Worm (Caenorhabditis elegans): Measurements from ENCODE around the gene fbxc-27.

ce11 chrII:917324-917723, 7.8 kb downstream of the fbxc-27 start, which contains the start of gene fbxc-30:
- TF ChIP-seq hsf-1 (GFP tag; IDR thresholded peaks at IDR 0.05) (no peak), ceh-91 (GFP tag; IDR thresholded peaks at IDR 0.05) (no peak), unc-62 (GFP tag; optimal IDR thresholded peaks at IDR 0.05) (no peak), nhr-90 (tag; optimal IDR thresholded peaks at IDR 0.05) (no peak), ceh-58 (GFP tag; IDR thresholded peaks at IDR 0.05) (no peak)

Data from whole organism, young adult.